Worm (Caenorhabditis elegans): Measurements from ENCODE around the gene npr-31.

The npr-31 gene

ce11 chrII:7100838-7101237 is 43.6 kb upstream of the npr-31 start, which contains the start of gene mmaa-1:
Gene mmaa-1 (minus strand): TSS chrII:7101165.
- TF ChIP-seq nhr-25 (tag; optimal IDR thresholded peaks at IDR 0.05) (no peak), unc-62 (GFP tag; optimal IDR thresholded peaks at IDR 0.05) (no peak), sma-9 (GFP tag; optimal IDR thresholded peaks at IDR 0.05) (peak; percentile 0), sma-9 (tag; optimal IDR thresholded peaks at IDR 0.05) (no peak), snpc-4 (tag; optimal IDR thresholded peaks at IDR 0.05) (no peak), aly-2 (tag; optimal IDR thresholded peaks at IDR 0.05) (no peak), gmeb-1 (tag; optimal IDR thresholded peaks at IDR 0.05) (no peak)

- TF ChIP-seq nhr-10 (tag; optimal IDR thresholded peaks at IDR 0.05) = no peak
- peak; percentile 30 for TF ChIP-seq nhr-129 (tag; optimal IDR thresholded peaks at IDR 0.05)
- peak in 1 of 2 experiments; percentile 18 for TF ChIP-seq lsy-2 (tag; optimal IDR thresholded peaks at IDR 0.05)
- TF ChIP-seq Y55F3AM.14 (GFP tag; optimal IDR thresholded peaks at IDR 0.05) = no peak
Observed at ce11 chrII:7102288-7102687, 42.1 kb upstream of the npr-31 start.

- TF ChIP-seq F13H6.1 (tag; optimal IDR thresholded peaks at IDR 0.05) (no peak), sem-4 (tag; optimal IDR thresholded peaks at IDR 0.05) (no peak), nhr-21 (tag; optimal IDR thresholded peaks at IDR 0.05) (no peak), ceh-82 (tag; optimal IDR thresholded peaks at IDR 0.05) (no peak), nhr-77 (tag; optimal IDR thresholded peaks at IDR 0.05) (no peak), mdl-1 (tag; optimal IDR thresholded peaks at IDR 0.05) (no peak), sma-3 (GFP tag; optimal IDR thresholded peaks at IDR 0.05) (no peak), ztf-1 (GFP tag; conservative IDR thresholded peaks at IDR 0.05) (no peak), zag-1 (tag; optimal IDR thresholded peaks at IDR 0.05) (no peak), C34F6.9 (tag; optimal IDR thresholded peaks at IDR 0.05) (no peak), lsy-2 (tag; optimal IDR thresholded peaks at IDR 0.05) (no peak)
Observed at ce11 chrII:7103111-7103510, 41.3 kb upstream of the npr-31 start.

- peak; percentile 69 for TF ChIP-seq nhr-25 (tag; optimal IDR thresholded peaks at IDR 0.05)
- TF ChIP-seq elt-1 (tag; optimal IDR thresholded peaks at IDR 0.05) = no peak
- TF ChIP-seq gmeb-1 (tag; optimal IDR thresholded peaks at IDR 0.05) = peak; percentile 82
- peak; percentile 70 for TF ChIP-seq nhr-21 (tag; optimal IDR thresholded peaks at IDR 0.05)
- TF ChIP-seq nhr-237 (tag; optimal IDR thresholded peaks at IDR 0.05) = peak; percentile 2
- TF ChIP-seq lsy-2 (tag; optimal IDR thresholded peaks at IDR 0.05) = peak; percentile 94 to 99
- peak; percentile 48 for TF ChIP-seq nhr-6 (tag; optimal IDR thresholded peaks at IDR 0.05)
- peak; percentile 75 for TF ChIP-seq sma-3 (GFP tag; optimal IDR thresholded peaks at IDR 0.05)
- TF ChIP-seq nhr-12 (tag; optimal IDR thresholded peaks at IDR 0.05) = no peak
- TF ChIP-seq nhr-77 (tag; optimal IDR thresholded peaks at IDR 0.05) = no peak
- no peak for TF ChIP-seq nhr-23 (tag; optimal IDR thresholded peaks at IDR 0.05)
- peak; percentile 94 for TF ChIP-seq nhr-129 (tag; optimal IDR thresholded peaks at IDR 0.05)
- TF ChIP-seq crh-2 (tag; optimal IDR thresholded peaks at IDR 0.05) = peak; percentile 85
- TF ChIP-seq egl-27 (tag; optimal IDR thresholded peaks at IDR 0.05) = peak; percentile 21
- peak; percentile 75 for TF ChIP-seq sem-4 (tag; optimal IDR thresholded peaks at IDR 0.05)
- TF ChIP-seq nhr-10 (tag; optimal IDR thresholded peaks at IDR 0.05) = no peak
- peak; percentile 11 for TF ChIP-seq mab-5 (tag; optimal IDR thresholded peaks at IDR 0.05)
- TF ChIP-seq lin-13 (GFP tag; optimal IDR thresholded peaks at IDR 0.05) = peak; percentile 76
- TF ChIP-seq ceh-16 (tag; optimal IDR thresholded peaks at IDR 0.05) = no peak
- TF ChIP-seq F13H6.1 (tag; optimal IDR thresholded peaks at IDR 0.05) = peak; percentile 39
- TF ChIP-seq zag-1 (tag; optimal IDR thresholded peaks at IDR 0.05) = peak; percentile 62
- TF ChIP-seq ama-1 (optimal IDR thresholded peaks at IDR 0.05) = peak; percentile 73
- TF ChIP-seq snpc-4 (tag; optimal IDR thresholded peaks at IDR 0.05) = peak; percentile 51
- peak; percentile 98 for TF ChIP-seq C34F6.9 (tag; optimal IDR thresholded peaks at IDR 0.05)
- no peak for TF ChIP-seq ztf-11 (tag; optimal IDR thresholded peaks at IDR 0.05)
- TF ChIP-seq unc-55 (GFP tag; optimal IDR thresholded peaks at IDR 0.05) = peak; percentile 98
- TF ChIP-seq unc-39 (tag; optimal IDR thresholded peaks at IDR 0.05) = no peak
- TF ChIP-seq lin-11 (tag; optimal IDR thresholded peaks at IDR 0.05) = peak; percentile 59
- TF ChIP-seq Y55F3AM.14 (GFP tag; optimal IDR thresholded peaks at IDR 0.05) = peak; percentile 25
- peak; percentile 83 for TF ChIP-seq ztf-4 (tag; optimal IDR thresholded peaks at IDR 0.05)
- peak; percentile 65 for TF ChIP-seq fos-1 (tag; optimal IDR thresholded peaks at IDR 0.05)
- peak; percentile 77 for TF ChIP-seq sma-9 (GFP tag; optimal IDR thresholded peaks at IDR 0.05)
- TF ChIP-seq sma-9 (tag; optimal IDR thresholded peaks at IDR 0.05) = no peak
- peak; percentile 95 for TF ChIP-seq ZK546.5 (tag; optimal IDR thresholded peaks at IDR 0.05)
Observed at ce11 chrII:7104794-7105613, 39.4 kb upstream of the npr-31 start, which contains the start of the genes farl-11 and rpl-33. Gene farl-11 (minus strand): TSS chrII:7105035. Gene rpl-33 (plus strand): TSS chrII:7105563.
